Fruit fly (Drosophila melanogaster) whole organism, embryonic: ENCODE results near the gene Blm.

Experiments used
- CG12942 ChIP-seq: fragments of 200-800 bp; sonication (Bioruptor generic); optimal IDR thresholded peaks from 3 replicates; lab custom pipeline; 2016; ENCODE audit warnings: missing biosample characterization, missing genetic modification characterization
- CG17359 ChIP-seq: fragments of 200-800 bp; sonication (Bioruptor generic); optimal IDR thresholded peaks from 3 replicates; lab custom pipeline; 2018; ENCODE audit warnings: missing biosample characterization, mild to moderate bottlenecking, missing genetic modification characterization, moderate library complexity
- Hr39 ChIP-seq: fragments of >200 bp; optimal IDR thresholded peaks from 2 replicates; lab custom pipeline; 2017
- Lhr ChIP-seq: fragments of 200-800 bp; sonication (Bioruptor generic); optimal IDR thresholded peaks from 3 replicates; lab custom pipeline; 2017; ENCODE audit warnings: mild to moderate bottlenecking, missing biosample characterization, missing genetic modification reagents, missing genetic modification characterization
- chinmo ChIP-seq: fragments of 200-800 bp; sonication (Bioruptor generic); IDR thresholded peaks from 4 replicates; pipeline ENCODE4 v1.3.6; 2022; ENCODE audit warnings: missing biosample characterization, missing genetic modification characterization; ENCODE audit not compliant: partially characterized antibody
- mirr ChIP-seq: fragments of 200-800 bp; sonication (Bioruptor generic); optimal IDR thresholded peaks from 3 replicates; lab custom pipeline; 2018; ENCODE audit warnings: missing biosample characterization, mild to moderate bottlenecking, missing genetic modification characterization
- org-1 ChIP-seq: fragments of 200-800 bp; sonication (Bioruptor generic); optimal IDR thresholded peaks from 2 replicates; lab custom pipeline; 2017; ENCODE audit warnings: missing biosample characterization, missing genetic modification characterization
- pb ChIP-seq: fragments of 200-800 bp; sonication (Bioruptor generic); optimal IDR thresholded peaks from 3 replicates; lab custom pipeline; 2016; ENCODE audit warnings: missing biosample characterization, missing genetic modification characterization
- sens ChIP-seq: fragments of 200-800 bp; sonication (Bioruptor generic); peaks from one replicate; lab custom pipeline; 2016; ENCODE audit warnings: missing biosample characterization, missing genetic modification characterization
- zf30C ChIP-seq: fragments of 200-800 bp; sonication (Bioruptor generic); optimal IDR thresholded peaks from 3 replicates; lab custom pipeline; 2018; ENCODE audit warnings: missing biosample characterization, mild to moderate bottlenecking, missing genetic modification characterization

DNA sequence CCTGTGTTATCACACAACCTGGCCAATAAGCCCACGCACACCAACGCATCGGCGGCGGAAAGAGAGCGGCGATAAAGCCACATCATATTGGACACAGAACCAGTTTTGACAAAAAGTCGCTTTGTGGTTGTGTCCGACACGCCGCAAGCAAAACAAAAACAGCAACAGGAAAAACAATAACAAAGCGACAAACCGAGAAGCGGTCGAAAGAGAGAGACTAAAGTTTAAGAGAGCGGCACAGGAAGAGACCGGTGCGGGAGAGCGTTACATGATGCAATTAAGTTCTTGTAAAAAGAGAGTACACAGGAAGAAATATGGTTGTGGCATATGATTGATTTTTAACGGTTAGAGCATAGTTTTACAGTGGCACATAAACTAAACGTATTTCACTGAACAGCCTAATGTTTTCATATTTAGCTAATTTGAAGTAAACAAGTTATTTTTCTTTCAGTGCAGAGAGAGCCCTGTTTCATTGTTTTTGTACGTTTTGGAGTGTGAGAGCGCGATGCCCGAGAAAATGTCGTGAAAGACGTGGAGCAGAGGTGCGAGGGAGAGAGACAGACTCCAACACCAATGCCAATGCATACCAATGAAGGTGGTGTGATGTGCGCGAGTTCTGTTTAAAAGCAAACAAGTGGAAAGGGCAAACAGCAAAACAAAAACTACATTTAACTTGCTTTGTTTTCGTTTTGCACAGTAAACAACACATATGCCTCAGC, 19.2 kb upstream of the Blm start:
- TF ChIP-seq pb (GFP tag; lab: Kevin White, UChicago) = peak; percentile 100
- peak; percentile 100 for TF ChIP-seq CG12942 (GFP tag; lab: Kevin White, UChicago)
- TF ChIP-seq Hr39 = no peak
- no peak for TF ChIP-seq chinmo (GFP tag; lab: Robert Waterston, UW)
- TF ChIP-seq mirr (GFP tag; lab: Kevin White, UChicago) = peak; percentile 100
- peak; percentile 99 for TF ChIP-seq Lhr (GFP tag; lab: Kevin White, UChicago)
- peak; percentile 100 for TF ChIP-seq zf30C (GFP tag; lab: Kevin White, UChicago)
- TF ChIP-seq CG17359 (tag; lab: Kevin White, UChicago) = peak; percentile 100
- TF ChIP-seq sens (GFP tag; lab: Kevin White, UChicago) = peak; percentile 100
- peak; percentile 100 for TF ChIP-seq org-1 (GFP tag; lab: Kevin White, UChicago)
